Worm (Caenorhabditis elegans) whole organism, late embryonic: Measurements from ENCODE around the gene C17H11.1.
A peak's percentile ranks its signal among the peaks of the same experiment; 100 is the strongest.

Experiments used
- C08G9.2 ChIP-seq: sonication (generic microtip); optimal IDR thresholded peaks from 2 replicates; lab custom pipeline; 2016; ENCODE audit warnings: mild to moderate bottlenecking, missing genetic modification characterization, moderate library complexity, missing compliant biosample characterization
- C38D4.7 ChIP-seq: fragments of 200-800 bp; sonication (Bioruptor generic); optimal IDR thresholded peaks from 2 replicates; lab custom pipeline; 2018; ENCODE audit warnings: mild to moderate bottlenecking, missing genetic modification characterization, moderate library complexity, missing compliant biosample characterization
- F13H6.1 ChIP-seq: sonication (generic microtip); optimal IDR thresholded peaks from 2 replicates; lab custom pipeline; 2016; ENCODE audit warnings: missing genetic modification characterization, missing compliant biosample characterization
- K02D7.2 ChIP-seq: sonication (generic microtip); optimal IDR thresholded peaks from 2 replicates; lab custom pipeline; 2017; ENCODE audit warnings: mild to moderate bottlenecking, missing genetic modification characterization, missing compliant biosample characterization
- K09A11.1 ChIP-seq: sonication (generic microtip); optimal IDR thresholded peaks from 2 replicates; lab custom pipeline; 2017; ENCODE audit warnings: antibody characterized with exemption, mild to moderate bottlenecking, missing genetic modification characterization, missing compliant biosample characterization; ENCODE audit not compliant: insufficient read depth
- T23F11.4 ChIP-seq: fragments of 200-800 bp; sonication (Bioruptor generic); optimal IDR thresholded peaks from 2 replicates; lab custom pipeline; 2018; ENCODE audit warnings: mild to moderate bottlenecking, missing genetic modification characterization, missing compliant biosample characterization
- Y22D7AL.16 ChIP-seq: sonication (generic microtip); optimal IDR thresholded peaks from 2 replicates; lab custom pipeline; 2016; ENCODE audit warnings: missing genetic modification characterization, missing compliant biosample characterization
- ceh-14 ChIP-seq: sonication (generic microtip); optimal IDR thresholded peaks from 2 replicates; lab custom pipeline; 2016; ENCODE audit warnings: missing genotype, missing genetic modification characterization, missing compliant biosample characterization
- ceh-18 ChIP-seq: sonication (generic microtip); optimal IDR thresholded peaks from 2 replicates; lab custom pipeline; 2016; ENCODE audit warnings: missing genetic modification characterization, missing compliant biosample characterization
- ceh-2 ChIP-seq: sonication (generic microtip); optimal IDR thresholded peaks from 2 replicates; lab custom pipeline; 2016; ENCODE audit warnings: missing genotype, missing genetic modification characterization, missing compliant biosample characterization
- ceh-22 ChIP-seq: sonication (generic microtip); optimal IDR thresholded peaks from 2 replicates; lab custom pipeline; 2017; ENCODE audit warnings: missing biosample characterization, missing genetic modification characterization
- ceh-31 ChIP-seq: sonication (generic microtip); optimal IDR thresholded peaks from 2 replicates; lab custom pipeline; 2016; ENCODE audit warnings: missing genetic modification characterization, missing compliant biosample characterization
- ceh-45 ChIP-seq: fragments of 200-800 bp; sonication (Bioruptor generic); IDR thresholded peaks from 2 replicates; pipeline ENCODE4 v1.3.6; 2022; ENCODE audit warnings: missing genetic modification reagents, missing genetic modification characterization, missing compliant biosample characterization
- ceh-48 ChIP-seq: sonication (generic microtip); optimal IDR thresholded peaks from 2 replicates; lab custom pipeline; 2016; ENCODE audit warnings: missing genetic modification characterization, inconsistent platforms, missing compliant biosample characterization
- dve-1 ChIP-seq: sonication (generic microtip); optimal IDR thresholded peaks from 2 replicates; lab custom pipeline; 2017; ENCODE audit warnings: antibody characterized with exemption, mild to moderate bottlenecking, missing genetic modification characterization, missing compliant biosample characterization
- elt-4 ChIP-seq: sonication (generic microtip); optimal IDR thresholded peaks from 2 replicates; lab custom pipeline; 2016; ENCODE audit warnings: missing genetic modification characterization, missing compliant biosample characterization
- eyg-1 ChIP-seq: sonication (generic microtip); optimal IDR thresholded peaks from 2 replicates; lab custom pipeline; 2016; ENCODE audit warnings: missing genotype, missing genetic modification characterization, missing compliant biosample characterization
- fax-1 ChIP-seq: sonication (generic microtip); optimal IDR thresholded peaks from 2 replicates; lab custom pipeline; 2016; ENCODE audit warnings: missing genotype, missing genetic modification characterization, missing compliant biosample characterization
- hlh-13 ChIP-seq: fragments of 200-800 bp; sonication (Bioruptor generic); optimal IDR thresholded peaks from 2 replicates; lab custom pipeline; 2018; ENCODE audit warnings: mild to moderate bottlenecking, missing genetic modification characterization, missing compliant biosample characterization
- hlh-15 ChIP-seq: sonication (generic microtip); optimal IDR thresholded peaks from 2 replicates; lab custom pipeline; 2016; ENCODE audit warnings: missing genetic modification characterization, missing compliant biosample characterization
- lin-11 ChIP-seq: fragments of 200-800 bp; sonication (Bioruptor generic); optimal IDR thresholded peaks from 2 replicates; lab custom pipeline; 2018; ENCODE audit warnings: mild to moderate bottlenecking, missing genetic modification characterization, missing compliant biosample characterization
- madf-2 ChIP-seq: sonication (generic microtip); optimal IDR thresholded peaks from 2 replicates; lab custom pipeline; 2017; ENCODE audit warnings: missing genetic modification characterization, missing compliant biosample characterization
- nfya-1 ChIP-seq: sonication (generic microtip); optimal IDR thresholded peaks from 2 replicates; lab custom pipeline; 2017; ENCODE audit warnings: missing genetic modification characterization, mild to moderate bottlenecking, missing compliant biosample characterization, antibody characterized with exemption, moderate library complexity
- pat-9 ChIP-seq: fragments of 200-800 bp; sonication (Bioruptor generic); optimal IDR thresholded peaks from 2 replicates; lab custom pipeline; 2018; ENCODE audit warnings: mild to moderate bottlenecking, missing genetic modification characterization, moderate library complexity, missing compliant biosample characterization
- pax-1 ChIP-seq: fragments of 150-350 bp; optimal IDR thresholded peaks from 2 replicates; lab custom pipeline; 2014; ENCODE audit warnings: missing biosample characterization, missing genetic modification characterization
- pqm-1 ChIP-seq: sonication (generic microtip); optimal IDR thresholded peaks from 2 replicates; lab custom pipeline; 2016; ENCODE audit warnings: missing genetic modification characterization, missing compliant biosample characterization
- sdc-2 ChIP-seq: sonication (generic microtip); optimal IDR thresholded peaks from 2 replicates; lab custom pipeline; 2016; ENCODE audit warnings: missing genotype, missing genetic modification characterization, missing compliant biosample characterization
- sox-2 ChIP-seq: fragments of 200-800 bp; sonication (Bioruptor generic); IDR thresholded peaks from 2 replicates; pipeline ENCODE4 v1.3.6; 2022; ENCODE audit warnings: missing genetic modification reagents, missing genetic modification characterization, missing compliant biosample characterization
- tbx-2 ChIP-seq: sonication (generic microtip); optimal IDR thresholded peaks from 2 replicates; lab custom pipeline; 2016; ENCODE audit warnings: missing genetic modification characterization, missing compliant biosample characterization
- ttx-3 ChIP-seq: sonication (generic microtip); optimal IDR thresholded peaks from 2 replicates; lab custom pipeline; 2016; ENCODE audit warnings: missing genetic modification reagents, missing genetic modification characterization, missing compliant biosample characterization
- unc-3 ChIP-seq, 2 experiments: fragments of 200-800 bp in 1 of 2; sonication (Bioruptor generic) in 1 of 2; sonication (generic microtip) in 1 of 2; conservative IDR thresholded peaks in 1 of 2; optimal IDR thresholded peaks in 1 of 2; 2 replicates each; pipeline versions ENCODE4 v1.3.6 to Lab custom; 2016 to 2022; ENCODE audit warnings: missing compliant biosample characterization in 2 of 2, missing genetic modification characterization in 2 of 2, missing genetic modification reagents in 1 of 2
- unc-42 ChIP-seq: sonication (generic microtip); optimal IDR thresholded peaks from 2 replicates; lab custom pipeline; 2016; ENCODE audit warnings: missing genotype, missing genetic modification characterization, missing compliant biosample characterization
- unc-55 ChIP-seq: sonication (generic microtip); optimal IDR thresholded peaks from 2 replicates; lab custom pipeline; 2017; ENCODE audit warnings: missing biosample characterization, missing genetic modification reagents, missing genetic modification characterization
- unc-86 ChIP-seq: sonication (generic microtip); optimal IDR thresholded peaks from 2 replicates; lab custom pipeline; 2016; ENCODE audit warnings: missing genetic modification characterization, missing compliant biosample characterization

Gene C17H11.1

DNA sequence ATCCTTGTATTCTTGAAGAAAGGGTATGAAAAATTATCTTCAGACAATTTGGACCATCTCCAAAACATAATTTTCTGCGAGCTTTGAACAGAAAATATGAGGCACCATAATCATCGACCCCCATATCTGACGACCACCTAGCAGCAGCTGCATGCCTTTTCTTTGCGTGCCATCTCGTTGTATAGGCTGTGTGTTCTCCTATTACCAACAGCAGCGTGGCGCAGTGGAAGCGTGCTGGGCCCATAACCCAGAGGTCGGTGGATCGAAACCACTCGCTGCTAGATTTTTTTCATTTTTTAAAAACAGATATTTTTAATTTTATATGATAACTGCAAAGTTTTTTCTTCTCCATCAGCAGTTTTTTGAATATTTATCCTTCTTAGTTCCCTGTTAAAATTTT is 17.7 kb upstream of the C17H11.1 start (continued):
- TF ChIP-seq ceh-18, result no peak
- TF ChIP-seq ceh-22 (tag; lab: Kevin White, UChicago), result no peak
- TF ChIP-seq lin-11, result peak; percentile 84
- peak; percentile 86 for TF ChIP-seq ttx-3
- peak; percentile 91 for TF ChIP-seq sox-2 (GFP tag; lab: Robert Waterston, UW)
- TF ChIP-seq unc-3 (GFP tag; conservative IDR thresholded peaks at IDR 0.05; lab: Robert Waterston, UW), result peak; percentile 89
- peak; percentile 25 for TF ChIP-seq unc-3 (tag; optimal IDR thresholded peaks at IDR 0.05; lab: Kevin White, UChicago)
- TF ChIP-seq T23F11.4, result peak; percentile 86
- TF ChIP-seq ceh-2, result peak; percentile 80
- TF ChIP-seq ceh-14 (tag; lab: Kevin White, UChicago), result peak; percentile 70
- no peak for TF ChIP-seq elt-4 (tag; lab: Kevin White, UChicago)
- peak; percentile 84 for TF ChIP-seq Y22D7AL.16 (tag; lab: Kevin White, UChicago)
- TF ChIP-seq F13H6.1 (tag; lab: Kevin White, UChicago), result peak; percentile 70
- TF ChIP-seq hlh-13 (GFP tag; lab: Kevin White, UChicago), result peak; percentile 77
- TF ChIP-seq pax-1 (tag; lab: Kevin White, UChicago), result no peak
- TF ChIP-seq fax-1 (tag; lab: Kevin White, UChicago), result peak; percentile 67
- TF ChIP-seq C08G9.2, result peak; percentile 55
- TF ChIP-seq eyg-1 (tag; lab: Kevin White, UChicago), result peak; percentile 69
- TF ChIP-seq unc-86 (tag; lab: Kevin White, UChicago), result peak; percentile 15
- TF ChIP-seq nfya-1 (tag; lab: Kevin White, UChicago), result peak; percentile 7
- TF ChIP-seq pat-9 (tag; lab: Kevin White, UChicago), result peak; percentile 71
- peak; percentile 27 for TF ChIP-seq K09A11.1 (tag; lab: Kevin White, UChicago)
- TF ChIP-seq sdc-2 (tag; lab: Kevin White, UChicago), result peak; percentile 71
- no peak for TF ChIP-seq dve-1 (tag; lab: Kevin White, UChicago)
- no peak for TF ChIP-seq hlh-15 (tag; lab: Kevin White, UChicago)

DNA sequence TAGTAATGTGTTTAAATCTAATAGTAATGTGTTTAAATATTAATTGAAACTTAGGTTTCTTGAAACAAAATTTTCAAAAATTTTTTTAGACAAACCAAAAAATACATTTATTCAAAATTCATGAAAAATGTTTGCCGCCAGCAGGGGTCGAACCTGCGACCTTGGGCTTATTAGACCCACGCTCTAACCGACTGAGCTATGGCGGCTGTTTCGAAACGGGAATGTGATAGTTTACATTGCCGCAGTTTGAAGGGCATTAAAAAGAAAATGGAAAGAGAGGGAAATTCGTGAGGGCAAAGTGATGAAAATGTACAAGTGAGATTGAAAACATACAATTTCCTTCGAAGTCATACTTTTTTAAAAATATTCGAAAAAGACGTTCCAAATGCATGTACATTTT is 17.2 kb upstream of the C17H11.1 start:
- TF ChIP-seq Y22D7AL.16 (tag; lab: Kevin White, UChicago) (no peak), ceh-45 (0 out of 2 replicates have a peak, but pooled peaks have one; percentile 17)
- TF ChIP-seq, all 69 proteins: peak for 1

DNA sequence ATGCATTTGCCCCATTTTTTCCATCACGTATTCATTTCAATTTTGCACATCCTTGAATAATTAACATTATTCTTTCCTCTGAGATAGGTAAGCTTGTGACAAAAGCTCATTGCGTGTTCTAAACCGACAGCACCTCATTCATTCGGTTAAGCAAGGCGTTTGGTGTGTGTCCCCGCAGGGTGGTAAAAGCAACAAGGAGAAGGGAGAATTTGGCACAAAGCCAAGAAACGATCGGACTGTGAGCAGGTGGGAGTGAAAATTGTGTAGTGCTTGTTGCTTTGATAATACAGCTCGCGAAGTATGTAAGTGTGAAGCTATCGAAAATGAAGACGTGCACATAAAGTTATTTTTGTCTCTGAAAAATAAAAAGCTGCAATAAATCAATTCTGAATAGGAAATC is 16.6 kb upstream of the C17H11.1 start:
- TF ChIP-seq ttx-3 (no peak), pqm-1 (tag; lab: Kevin White, UChicago) (no peak), sdc-2 (tag; lab: Kevin White, UChicago) (peak; percentile 5), unc-42 (tag; lab: Kevin White, UChicago) (peak; percentile 23), unc-55 (GFP tag; lab: Kevin White, UChicago) (peak; percentile 28), ceh-22 (tag; lab: Kevin White, UChicago) (no peak), ceh-48 (no peak), ceh-31 (tag; lab: Kevin White, UChicago) (peak; percentile 56), madf-2 (tag; lab: Kevin White, UChicago) (no peak), C38D4.7 (GFP tag; lab: Kevin White, UChicago) (no peak), C08G9.2 (no peak), nfya-1 (tag; lab: Kevin White, UChicago) (peak; percentile 47), tbx-2 (tag; lab: Kevin White, UChicago) (peak; percentile 62), hlh-15 (tag; lab: Kevin White, UChicago) (no peak), K02D7.2 (no peak), ceh-18 (peak; percentile 23), Y22D7AL.16 (tag; lab: Kevin White, UChicago) (no peak)
